Worm (Caenorhabditis elegans) whole organism, young adult: ENCODE data around the gene str-61.

Source experiments
- dox-1 ChIP-seq: fragments of 200-800 bp; sonication (Bioruptor generic); IDR thresholded peaks from 2 replicates; pipeline ENCODE4 v1.3.6; 2022; ENCODE audit warnings: missing genetic modification reagents, missing genetic modification characterization, missing compliant biosample characterization
- hlh-12 ChIP-seq: sonication (generic microtip); optimal IDR thresholded peaks from 2 replicates; lab custom pipeline; 2016; ENCODE audit warnings: missing genetic modification characterization, missing compliant biosample characterization
- let-526 ChIP-seq: fragments of 200-800 bp; sonication (Bioruptor generic); IDR thresholded peaks from 2 replicates; pipeline ENCODE4 v1.3.6; 2022; ENCODE audit warnings: missing genetic modification reagents, missing genetic modification characterization, missing compliant biosample characterization
- sea-2 ChIP-seq: fragments of 200-800 bp; sonication (Bioruptor generic); IDR thresholded peaks from 2 replicates; pipeline ENCODE4 v1.3.6; 2022; ENCODE audit warnings: missing genetic modification characterization, missing compliant biosample characterization
- unc-62 ChIP-seq: fragments of 150-350 bp; optimal IDR thresholded peaks from 2 replicates; lab custom pipeline; 2014; ENCODE audit warnings: missing biosample characterization, missing genetic modification reagents, missing genetic modification characterization

DNA sequence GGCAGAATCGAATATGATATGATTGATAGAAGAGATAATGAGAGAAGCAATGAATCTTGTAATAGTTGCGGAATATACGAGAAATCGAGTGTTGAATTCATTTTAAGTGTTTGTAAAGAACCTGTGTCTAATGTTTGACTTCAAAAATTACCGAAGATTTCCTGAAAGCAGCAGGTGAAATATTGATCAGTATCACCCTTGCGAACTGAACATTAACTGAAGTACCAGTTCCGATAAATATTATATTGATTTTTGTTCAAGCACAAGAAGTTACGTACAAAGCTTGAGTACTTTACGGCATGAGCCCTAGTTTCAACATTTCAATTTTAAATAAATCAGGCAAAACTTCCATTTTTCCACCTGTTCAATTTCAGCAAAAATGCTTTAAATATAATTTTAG, 8.1 kb upstream of the str-61 start, which contains the start of gene srz-103:
- TF ChIP-seq dox-1 (GFP tag; lab: Robert Waterston, UW) (no peak), unc-62 (GFP tag; lab: Kevin White, UChicago) (no peak), hlh-12 (no peak), let-526 (GFP tag; lab: Robert Waterston, UW) (no peak), sea-2 (GFP tag; lab: Robert Waterston, UW) (no peak)
